Worm (Caenorhabditis elegans) whole organism, L3 larva: Measurements from ENCODE around the gene F53H4.4.

Source experiments
- ama-1 ChIP-seq: fragments of 150-350 bp; optimal IDR thresholded peaks from 2 replicates; lab custom pipeline; 2018
- elt-3 ChIP-seq, 3 experiments: fragments of 150-350 bp in 1 of 3; sonication (generic microtip) in 2 of 3; optimal IDR thresholded peaks; 2 replicates in 2 of 3; 4 replicates in 1 of 3; lab custom pipeline; 2014 to 2017; ENCODE audit warnings: missing biosample characterization in 3 of 3, missing genetic modification characterization in 3 of 3
- jun-1 ChIP-seq: fragments of 150-350 bp; optimal IDR thresholded peaks from 2 replicates; lab custom pipeline; 2014; ENCODE audit warnings: missing biosample characterization, missing genetic modification reagents, missing genetic modification characterization
- mdl-1 ChIP-seq: fragments of 150-350 bp; optimal IDR thresholded peaks from 2 replicates; lab custom pipeline; 2014; ENCODE audit warnings: missing biosample characterization, missing genetic modification characterization
- nhr-76 ChIP-seq: fragments of 150-350 bp; sonication (generic microtip); optimal IDR thresholded peaks from 5 replicates; lab custom pipeline; 2014; ENCODE audit warnings: missing biosample characterization, missing genetic modification characterization
- snpc-4 ChIP-seq: fragments of 150-350 bp; optimal IDR thresholded peaks from 2 replicates; lab custom pipeline; 2014; ENCODE audit warnings: missing biosample characterization, missing genetic modification characterization
- unc-62 ChIP-seq: fragments of 150-350 bp; sonication (generic microtip); optimal IDR thresholded peaks from 4 replicates; lab custom pipeline; 2014; ENCODE audit warnings: missing biosample characterization, missing genetic modification reagents, missing genetic modification characterization
- ztf-11 ChIP-seq: fragments of 150-350 bp; optimal IDR thresholded peaks from 2 replicates; lab custom pipeline; 2014; ENCODE audit warnings: missing biosample characterization, missing genetic modification characterization
- ztf-4 ChIP-seq: fragments of 150-350 bp; optimal IDR thresholded peaks from 2 replicates; lab custom pipeline; 2014; ENCODE audit warnings: missing biosample characterization, missing genetic modification characterization

- TF ChIP-seq snpc-4 (no peak), ama-1 (lab: Kevin White, UChicago) (no peak), ztf-11 (tag; lab: Kevin White, UChicago) (no peak), nhr-76 (no peak), ztf-4 (tag; lab: Kevin White, UChicago) (no peak), mdl-1 (tag; lab: Kevin White, UChicago) (no peak), jun-1 (tag; lab: Kevin White, UChicago) (no peak), unc-62 (GFP tag; lab: Kevin White, UChicago) (no peak), elt-3 (tag; optimal IDR thresholded peaks at IDR 0.05; lab: Kevin White, UChicago) (no peak)
Measured at ce11 chrX:15901214-15901613, 35.0 kb downstream of the F53H4.4 start.
